Fruit fly (Drosophila melanogaster): ENCODE results near the gene Gr10b.

The Gr10b gene

DNA sequence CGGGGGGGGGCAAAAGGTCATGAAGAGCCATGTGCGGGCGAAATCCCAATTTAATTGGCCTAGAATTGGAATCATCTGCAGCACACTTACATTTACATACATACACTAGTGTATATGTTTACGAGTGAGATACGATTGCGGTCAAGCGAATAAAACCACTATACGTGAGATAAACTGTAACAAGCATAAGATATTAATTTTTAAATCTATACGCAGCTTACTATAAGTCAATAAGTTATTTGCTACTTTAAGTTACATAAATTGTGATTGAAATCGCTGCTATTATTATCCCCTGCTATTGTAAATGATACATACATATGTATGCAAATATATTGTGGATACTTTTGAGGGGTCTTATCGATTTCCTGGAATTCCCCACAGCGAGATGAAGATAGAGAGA, 33.9 kb downstream of the Gr10b start (continued):
- TF ChIP-seq PHDP (tag; optimal IDR thresholded peaks at IDR 0.05) (peak; percentile 57), cg (GFP tag; optimal IDR thresholded peaks at IDR 0.05) (no peak), Ada2b (GFP tag; IDR thresholded peaks at IDR 0.05) (peak; percentile 68), CG12071 (GFP tag; optimal IDR thresholded peaks at IDR 0.05) (peak; percentile 39), Ets97D (GFP tag; optimal IDR thresholded peaks at IDR 0.05) (no peak), Fer1 (GFP tag; optimal IDR thresholded peaks at IDR 0.05) (peak; percentile 65), H2.0 (GFP tag; IDR thresholded peaks at IDR 0.05) (peak; percentile 54), lbe (GFP tag; optimal IDR thresholded peaks at IDR 0.05) (no peak), CG17802 (tag; optimal IDR thresholded peaks at IDR 0.05) (no peak), CG10147 (GFP tag; optimal IDR thresholded peaks at IDR 0.05) (peak; percentile 43), otp (GFP tag; IDR thresholded peaks at IDR 0.05) (no peak), Awh (GFP tag; IDR thresholded peaks at IDR 0.05) (0 out of 2 replicates have a peak, but pooled peaks have one; percentile 24), ara (GFP tag; IDR thresholded peaks at IDR 0.05) (peak; percentile 42; the same call in 1 of the 2 replicates), CG13296 (GFP tag; optimal IDR thresholded peaks at IDR 0.05) (peak; percentile 51), lilli (GFP tag; optimal IDR thresholded peaks at IDR 0.05) (peak; percentile 36), CG31224 (GFP tag; IDR thresholded peaks at IDR 0.05) (peak; percentile 45; the same call in 1 of the 2 replicates), CG13775 (GFP tag; optimal IDR thresholded peaks at IDR 0.05) (no peak), ftz-f1 (GFP tag; optimal IDR thresholded peaks at IDR 0.05) (no peak), sqz (GFP tag; optimal IDR thresholded peaks at IDR 0.05) (peak; percentile 3), CG6689 (GFP tag; IDR thresholded peaks at IDR 0.05) (peak; percentile 49), CG7987 (GFP tag; optimal IDR thresholded peaks at IDR 0.05) (no peak), yki (optimal IDR thresholded peaks at IDR 0.05) (no peak), CG6254 (GFP tag; optimal IDR thresholded peaks at IDR 0.05) (no peak), Dip3 (GFP tag; optimal IDR thresholded peaks at IDR 0.05) (no peak), CG8924 (tag; optimal IDR thresholded peaks at IDR 0.05) (peak; percentile 53), CG6813 (GFP tag; optimal IDR thresholded peaks at IDR 0.05) (peak; percentile 19), mld (GFP tag; IDR thresholded peaks at IDR 0.05; ENCODE audit: partially characterized antibody) (no peak), CG18764 (GFP tag; optimal IDR thresholded peaks at IDR 0.05) (no peak), az2 (GFP tag; optimal IDR thresholded peaks at IDR 0.05) (no peak), usp (GFP tag; optimal IDR thresholded peaks at IDR 0.05) (no peak), bigmax (GFP tag; optimal IDR thresholded peaks at IDR 0.05) (no peak), pzg (GFP tag; optimal IDR thresholded peaks at IDR 0.05) (no peak), MTF-1 (GFP tag; optimal IDR thresholded peaks at IDR 0.05; ENCODE audit: borderline replicate concordance) (no peak), Blimp-1 (GFP tag; optimal IDR thresholded peaks at IDR 0.05) (peak; percentile 32), CG2116 (GFP tag; optimal IDR thresholded peaks at IDR 0.05) (no peak), CG6654 (GFP tag; optimal IDR thresholded peaks at IDR 0.05) (no peak), CG10321 (GFP tag; IDR thresholded peaks at IDR 0.05) (peak; percentile 33; the same call in 1 of the 2 replicates), Gug (GFP tag; IDR thresholded peaks at IDR 0.05) (no peak), knrl (GFP tag; IDR thresholded peaks at IDR 0.05; ENCODE audit: partially characterized antibody) (no peak), cas (GFP tag; IDR thresholded peaks at IDR 0.05) (no peak), kni (GFP tag; optimal IDR thresholded peaks at IDR 0.05) (no peak), Sox100B (GFP tag; optimal IDR thresholded peaks at IDR 0.05) (peak; percentile 10), fu2 (GFP tag; optimal IDR thresholded peaks at IDR 0.05) (no peak), Dp (GFP tag; optimal IDR thresholded peaks at IDR 0.05) (no peak), pan (optimal IDR thresholded peaks at IDR 0.05) (no peak), pan (GFP tag; optimal IDR thresholded peaks at IDR 0.05 in 1 of 2, IDR thresholded peaks at IDR 0.05 in 1 of 2) (peak in 1 of 2 experiments; percentile 58), da (GFP tag; optimal IDR thresholded peaks at IDR 0.05) (no peak), CG12744 (GFP tag; optimal IDR thresholded peaks at IDR 0.05) (no peak), Camta (GFP tag; optimal IDR thresholded peaks at IDR 0.05) (peak; percentile 8), E2f1 (GFP tag; IDR thresholded peaks at IDR 0.05) (peak; percentile 45), CG7839 (tag; optimal IDR thresholded peaks at IDR 0.05) (peak; percentile 68)
